Fruit fly (Drosophila melanogaster): ENCODE measurements around the gene Alp9.

DNA sequence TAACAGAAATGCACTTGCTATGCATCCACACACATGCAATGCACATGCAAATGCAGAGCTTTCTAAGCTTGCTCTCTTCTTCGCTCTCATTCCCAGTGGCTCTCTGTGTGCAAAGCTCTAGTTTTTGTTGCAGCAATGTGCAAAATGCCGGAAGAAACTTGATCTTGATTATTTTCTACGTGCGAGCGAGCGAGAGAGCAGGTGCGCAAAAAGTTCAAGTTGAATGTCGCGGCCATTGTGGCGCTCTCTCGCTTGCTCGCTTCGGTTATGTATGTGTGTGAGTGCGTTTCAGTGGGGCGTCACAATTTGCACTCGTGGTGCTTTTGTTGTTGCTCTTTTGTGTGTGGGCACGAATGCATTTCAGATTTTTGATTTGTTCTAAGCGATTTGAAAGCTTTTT lies 15.2 kb downstream of the Alp9 start:
- TF ChIP-seq gl (tag; optimal IDR thresholded peaks at IDR 0.05) (no peak), D1 (tag; optimal IDR thresholded peaks at IDR 0.05) (no peak), CG8301 (tag; optimal IDR thresholded peaks at IDR 0.05) (no peak), Ets98B (GFP tag; IDR thresholded peaks at IDR 0.05) (no peak), Pif1A (GFP tag; optimal IDR thresholded peaks at IDR 0.05) (no peak), CG9948 (tag; optimal IDR thresholded peaks at IDR 0.05) (no peak), rn (GFP tag; IDR thresholded peaks at IDR 0.05) (no peak), Pif1B (GFP tag; optimal IDR thresholded peaks at IDR 0.05) (no peak), Snoo (tag; optimal IDR thresholded peaks at IDR 0.05) (no peak), EcR (GFP tag; optimal IDR thresholded peaks at IDR 0.05) (peak; percentile 91), CG8159 (tag; optimal IDR thresholded peaks at IDR 0.05) (no peak), CG32121 (GFP tag; IDR thresholded peaks at IDR 0.05) (peak; percentile 55)
